Worm (Caenorhabditis elegans): ENCODE measurements around the gene scav-1.

- TF ChIP-seq nhr-237 (tag; optimal IDR thresholded peaks at IDR 0.05), result no peak
- TF ChIP-seq fkh-10 (GFP tag; optimal IDR thresholded peaks at IDR 0.05), result no peak
- peak; percentile 34 for TF ChIP-seq pha-4 (tag; optimal IDR thresholded peaks at IDR 0.05)
- no peak for TF ChIP-seq nhr-76 (tag; optimal IDR thresholded peaks at IDR 0.05)
- no peak for TF ChIP-seq unc-39 (tag; optimal IDR thresholded peaks at IDR 0.05)
- no peak for TF ChIP-seq snpc-4 (tag; optimal IDR thresholded peaks at IDR 0.05)
- TF ChIP-seq elt-2 (tag; optimal IDR thresholded peaks at IDR 0.05), result no peak
- TF ChIP-seq nfya-1 (tag; optimal IDR thresholded peaks at IDR 0.05; ENCODE audit: insufficient read depth), result no peak
- TF ChIP-seq ceh-28 (tag; optimal IDR thresholded peaks at IDR 0.05), result no peak
- no peak for TF ChIP-seq R02D3.7 (tag; optimal IDR thresholded peaks at IDR 0.05)
- TF ChIP-seq pqm-1 (tag; optimal IDR thresholded peaks at IDR 0.05), result no peak
- no peak for TF ChIP-seq ama-1 (optimal IDR thresholded peaks at IDR 0.05)
- TF ChIP-seq lin-39 (tag; optimal IDR thresholded peaks at IDR 0.05), result no peak
Measured at ce11 chrX:5364222-5364621, 36.2 kb downstream of the scav-1 start, which contains the start of gene chtl-1.

Measured in whole organism, L3 larva.